Worm (Caenorhabditis elegans) whole organism, L1 larva: Measurements from ENCODE around the gene C16H3.3.

Experiments used
- C16A3.4 ChIP-seq: fragments of 150-350 bp; optimal IDR thresholded peaks from 2 replicates; lab custom pipeline; 2014; ENCODE audit warnings: missing biosample characterization, missing genetic modification characterization
- C34B4.2 ChIP-seq: sonication (generic microtip); optimal IDR thresholded peaks from 2 replicates; lab custom pipeline; 2017; ENCODE audit warnings: mild to moderate bottlenecking, missing genetic modification characterization, missing compliant biosample characterization
- aha-1 ChIP-seq: fragments of 150-350 bp; optimal IDR thresholded peaks from 2 replicates; lab custom pipeline; 2014; ENCODE audit warnings: missing biosample characterization, missing genetic modification characterization
- aly-2 ChIP-seq: fragments of 150-350 bp; optimal IDR thresholded peaks from 2 replicates; lab custom pipeline; 2014; ENCODE audit warnings: missing biosample characterization, missing genetic modification characterization
- blmp-1 ChIP-seq: fragments of 150-350 bp; optimal IDR thresholded peaks from 2 replicates; lab custom pipeline; 2014; ENCODE audit warnings: missing biosample characterization, missing genetic modification characterization
- ceh-63 ChIP-seq: fragments of 200-800 bp; sonication (Bioruptor generic); optimal IDR thresholded peaks from 2 replicates; lab custom pipeline; 2018; ENCODE audit warnings: mild to moderate bottlenecking, missing genetic modification characterization, missing compliant biosample characterization
- ceh-82 ChIP-seq, 3 experiments: fragments of 150-350 bp in 1 of 3; sonication (generic microtip) in 2 of 3; optimal IDR thresholded peaks; 2 replicates each; lab custom pipeline; 2014 to 2017; ENCODE audit warnings: missing biosample characterization in 3 of 3, missing genetic modification characterization in 3 of 3
- ceh-88 ChIP-seq: fragments of 200-800 bp; sonication (Bioruptor generic); IDR thresholded peaks from 2 replicates; pipeline ENCODE4 v1.3.6; 2022; ENCODE audit warnings: missing genetic modification characterization, missing compliant biosample characterization
- ceh-90 ChIP-seq: sonication (generic microtip); optimal IDR thresholded peaks from 2 replicates; lab custom pipeline; 2016; ENCODE audit warnings: missing genetic modification characterization, missing compliant biosample characterization
- dpl-1 ChIP-seq, 3 experiments: fragments of 150-350 bp in 2 of 3; sonication (generic microtip) in 1 of 3; optimal IDR thresholded peaks; 2 replicates each; lab custom pipeline; 2014 to 2017; ENCODE audit warnings: missing biosample characterization in 3 of 3, missing genetic modification characterization in 3 of 3, missing genetic modification reagents in 3 of 3
- dsc-1 ChIP-seq: sonication (generic microtip); optimal IDR thresholded peaks from 2 replicates; lab custom pipeline; 2016; ENCODE audit warnings: mild to moderate bottlenecking, missing genetic modification characterization, missing compliant biosample characterization
- efl-1 ChIP-seq, 4 experiments: fragments of 150-350 bp; optimal IDR thresholded peaks in 3 of 4; peaks in 1 of 4; 1 replicate in 1 of 4; 2 replicates in 3 of 4; lab custom pipeline; 2014; ENCODE audit warnings: missing biosample characterization in 2 of 4, missing genetic modification characterization in 2 of 4, missing genetic modification reagents in 2 of 4
- efl-3 ChIP-seq: fragments of 200-800 bp; sonication (Bioruptor generic); optimal IDR thresholded peaks from 2 replicates; lab custom pipeline; 2018; ENCODE audit warnings: mild to moderate bottlenecking, missing genetic modification characterization, missing compliant biosample characterization
- egl-27 ChIP-seq, 2 experiments: fragments of 150-350 bp in 1 of 2; sonication (generic microtip); optimal IDR thresholded peaks; 3 replicates each; lab custom pipeline; 2017 to 2018; ENCODE audit warnings: missing biosample characterization in 2 of 2, missing genetic modification characterization in 2 of 2, missing genetic modification reagents in 2 of 2
- elt-3 ChIP-seq, 6 experiments: fragments of 150-350 bp in 1 of 6; sonication (generic microtip); optimal IDR thresholded peaks; 2 replicates each; lab custom pipeline; 2017 to 2018; ENCODE audit warnings: missing biosample characterization in 6 of 6, missing genetic modification characterization in 6 of 6, inconsistent platforms in 1 of 6
- fkh-10 ChIP-seq: sonication (generic microtip); optimal IDR thresholded peaks from 2 replicates; lab custom pipeline; 2017; ENCODE audit warnings: missing biosample characterization, missing genetic modification reagents, missing genetic modification characterization
- grh-1 ChIP-seq: fragments of 200-800 bp; sonication (Bioruptor generic); IDR thresholded peaks from 2 replicates; pipeline ENCODE4 v1.3.6; 2022; ENCODE audit warnings: missing genetic modification reagents, missing genetic modification characterization, missing compliant biosample characterization
- irx-1 ChIP-seq: sonication (generic microtip); optimal IDR thresholded peaks from 2 replicates; lab custom pipeline; 2016; ENCODE audit warnings: missing genetic modification characterization, missing compliant biosample characterization
- lin-14 ChIP-seq: fragments of 200-800 bp; sonication (Bioruptor generic); optimal IDR thresholded peaks from 2 replicates; lab custom pipeline; 2018; ENCODE audit warnings: mild to moderate bottlenecking, missing genetic modification characterization, moderate library complexity, missing compliant biosample characterization
- lin-35 ChIP-seq, 2 experiments: fragments of 150-350 bp; optimal IDR thresholded peaks; 2 replicates each; lab custom pipeline; 2014; ENCODE audit warnings: missing biosample characterization in 2 of 2, missing genetic modification characterization in 2 of 2, missing genetic modification reagents in 2 of 2
- lsy-2 ChIP-seq, 2 experiments: fragments of 150-350 bp; optimal IDR thresholded peaks; 2 replicates each; lab custom pipeline; 2014; ENCODE audit warnings: missing biosample characterization in 2 of 2, missing genetic modification characterization in 2 of 2
- mdl-1 ChIP-seq, 2 experiments: fragments of 150-350 bp; optimal IDR thresholded peaks; 2 replicates each; lab custom pipeline; 2014 to 2017; ENCODE audit warnings: missing biosample characterization in 2 of 2, missing genetic modification characterization in 2 of 2, inconsistent platforms in 1 of 2
- mef-2 ChIP-seq: fragments of 150-350 bp; optimal IDR thresholded peaks from 2 replicates; lab custom pipeline; 2014; ENCODE audit warnings: missing biosample characterization, missing genetic modification characterization
- mep-1 ChIP-seq: fragments of 150-350 bp; optimal IDR thresholded peaks from 2 replicates; lab custom pipeline; 2014; ENCODE audit warnings: missing biosample characterization, missing genetic modification characterization
- nhr-11 ChIP-seq: fragments of 150-350 bp; optimal IDR thresholded peaks from 2 replicates; lab custom pipeline; 2014; ENCODE audit warnings: missing biosample characterization, missing genetic modification characterization
- nhr-12 ChIP-seq: sonication (generic microtip); optimal IDR thresholded peaks from 2 replicates; lab custom pipeline; 2017; ENCODE audit warnings: missing biosample characterization, missing genetic modification characterization
- nhr-19 ChIP-seq: fragments of 200-800 bp; sonication (Bioruptor generic); conservative IDR thresholded peaks from 2 replicates; pipeline ENCODE4 v1.3.6; 2022; ENCODE audit warnings: missing genetic modification characterization, missing compliant biosample characterization
- nhr-20 ChIP-seq: sonication (generic microtip); optimal IDR thresholded peaks from 2 replicates; lab custom pipeline; 2016; ENCODE audit warnings: mild to moderate bottlenecking, missing genetic modification characterization, missing compliant biosample characterization
- nhr-28 ChIP-seq: fragments of 150-350 bp; optimal IDR thresholded peaks from 2 replicates; lab custom pipeline; 2014; ENCODE audit warnings: missing biosample characterization, missing genetic modification characterization
- nhr-47 ChIP-seq: sonication (generic microtip); optimal IDR thresholded peaks from 2 replicates; lab custom pipeline; 2016; ENCODE audit warnings: mild to moderate bottlenecking, missing genetic modification characterization, moderate library complexity, missing compliant biosample characterization
- nhr-71 ChIP-seq: sonication (generic microtip); optimal IDR thresholded peaks from 2 replicates; lab custom pipeline; 2016; ENCODE audit warnings: mild to moderate bottlenecking, missing genetic modification characterization, moderate library complexity, missing compliant biosample characterization
- nhr-85 ChIP-seq: sonication (generic microtip); peaks from one replicate; lab custom pipeline; 2016; ENCODE audit warnings: missing genetic modification characterization, inconsistent platforms, missing compliant biosample characterization
- nhr-90 ChIP-seq: sonication (generic microtip); optimal IDR thresholded peaks from 2 replicates; lab custom pipeline; 2016; ENCODE audit warnings: mild to moderate bottlenecking, missing genetic modification characterization, missing compliant biosample characterization; ENCODE audit not compliant: poor library complexity
- pqm-1 ChIP-seq: sonication (generic microtip); optimal IDR thresholded peaks from 3 replicates; lab custom pipeline; 2017; ENCODE audit warnings: missing biosample characterization, missing genetic modification characterization
- rnt-1 ChIP-seq: sonication (generic microtip); optimal IDR thresholded peaks from 2 replicates; lab custom pipeline; 2016; ENCODE audit warnings: mild to moderate bottlenecking, missing genetic modification characterization, moderate library complexity, missing compliant biosample characterization
- snu-23 ChIP-seq: sonication (generic microtip); optimal IDR thresholded peaks from 2 replicates; lab custom pipeline; 2016; ENCODE audit warnings: missing genetic modification characterization, missing compliant biosample characterization
- tbx-2 ChIP-seq: sonication (generic microtip); optimal IDR thresholded peaks from 2 replicates; lab custom pipeline; 2016; ENCODE audit warnings: missing genetic modification characterization, missing compliant biosample characterization
- unc-130 ChIP-seq: fragments of 150-350 bp; optimal IDR thresholded peaks from 2 replicates; lab custom pipeline; 2017; ENCODE audit warnings: missing biosample characterization, missing genetic modification characterization, inconsistent platforms
- unc-98 ChIP-seq: fragments of 200-800 bp; sonication (Bioruptor generic); IDR thresholded peaks from 2 replicates; pipeline ENCODE4 v1.3.6; 2022; ENCODE audit warnings: missing genetic modification characterization, missing compliant biosample characterization
- vab-15 ChIP-seq: sonication (generic microtip); optimal IDR thresholded peaks from 2 replicates; lab custom pipeline; 2017; ENCODE audit warnings: missing genotype, mild to moderate bottlenecking, missing genetic modification characterization, missing compliant biosample characterization
- xbp-1 ChIP-seq: sonication (generic microtip); optimal IDR thresholded peaks from 2 replicates; lab custom pipeline; 2016; ENCODE audit warnings: missing genetic modification characterization, missing compliant biosample characterization
- ztf-4 ChIP-seq: fragments of 150-350 bp; optimal IDR thresholded peaks from 2 replicates; lab custom pipeline; 2014; ENCODE audit warnings: missing biosample characterization, missing genetic modification characterization

C16H3.3 gene

DNA sequence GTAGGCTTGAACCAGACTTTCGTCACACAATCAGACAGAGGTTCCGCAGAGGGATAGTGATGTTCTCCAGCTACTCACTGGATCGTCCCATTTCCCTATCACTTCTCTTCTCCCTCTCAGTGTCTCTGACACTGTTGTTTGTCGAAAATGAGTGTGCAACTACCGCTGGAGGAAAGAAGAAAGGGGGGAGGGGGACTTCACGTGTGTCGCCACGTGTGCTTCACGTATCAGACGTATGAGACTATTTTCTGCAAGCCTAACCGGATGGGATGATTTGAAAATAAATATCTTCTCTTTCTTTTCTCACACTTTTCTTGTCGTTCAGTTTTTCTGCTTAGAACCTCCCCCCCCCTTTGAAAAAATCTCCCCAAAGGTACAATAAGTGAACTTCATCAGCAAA lies 30.9 kb upstream of the C16H3.3 start, which contains the start of gene H18N23.2:
H18N23.2 (minus strand) TSS at position 82 of the 400 bp plus-strand sequence.
- TF ChIP-seq ztf-4 (tag; lab: Kevin White, UChicago) (peak; percentile 14), mef-2 (tag; lab: Kevin White, UChicago) (peak; percentile 48), aha-1 (tag; lab: Kevin White, UChicago) (no peak), nhr-28 (tag; lab: Kevin White, UChicago) (no peak), nhr-85 (tag; lab: Kevin White, UChicago) (peak; percentile 91), dpl-1 (GFP tag; optimal IDR thresholded peaks at IDR 0.05; lab: Kevin White, UChicago) (no peak), nhr-20 (tag; lab: Kevin White, UChicago) (peak; percentile 82), egl-27 (tag; optimal IDR thresholded peaks at IDR 0.05; lab: Kevin White, UChicago) (peak in 1 of 2 experiments; percentile 16), snu-23 (GFP tag; lab: Kevin White, UChicago) (peak; percentile 63), nhr-19 (GFP tag; lab: Robert Waterston, UW) (peak; percentile 81), blmp-1 (tag; lab: Kevin White, UChicago) (peak; percentile 82), unc-98 (GFP tag; lab: Robert Waterston, UW) (no peak), nhr-90 (peak; percentile 71), C34B4.2 (tag; lab: Kevin White, UChicago) (no peak), lsy-2 (tag; optimal IDR thresholded peaks at IDR 0.05; lab: Kevin White, UChicago) (peak; percentile 16 to 39), rnt-1 (tag; lab: Kevin White, UChicago) (peak; percentile 51), efl-1 (optimal IDR thresholded peaks at IDR 0.05; lab: Kevin White, UChicago) (peak in 1 of 2 experiments; percentile 2), efl-1 (GFP tag; optimal IDR thresholded peaks at IDR 0.05 in 1 of 2; lab: Kevin White, UChicago) (peak in 1 of 2 experiments; percentile 38), ceh-63 (GFP tag; lab: Kevin White, UChicago) (no peak), C16A3.4 (tag; lab: Kevin White, UChicago) (peak; percentile 47), mdl-1 (tag; optimal IDR thresholded peaks at IDR 0.05; lab: Kevin White, UChicago) (peak in 1 of 2 experiments; percentile 93), nhr-71 (peak; percentile 85), elt-3 (tag; optimal IDR thresholded peaks at IDR 0.05; lab: Kevin White, UChicago) (peak; percentile 13 to 90 (median 55)), ceh-88 (GFP tag; lab: Robert Waterston, UW) (no peak), xbp-1 (tag; lab: Kevin White, UChicago) (peak; percentile 9), tbx-2 (tag; lab: Kevin White, UChicago) (peak; percentile 52), grh-1 (GFP tag; lab: Robert Waterston, UW) (0 out of 2 replicates have a peak, but pooled peaks have one; percentile 38), pqm-1 (tag; lab: Kevin White, UChicago) (no peak), nhr-12 (tag; lab: Kevin White, UChicago) (no peak), lin-35 (GFP tag; optimal IDR thresholded peaks at IDR 0.05; lab: Kevin White, UChicago) (peak; percentile 4 to 55), lin-14 (GFP tag; lab: Kevin White, UChicago) (peak; percentile 92), irx-1 (tag; lab: Kevin White, UChicago) (peak; percentile 8), ceh-90 (no peak), nhr-47 (peak; percentile 53), nhr-11 (peak; percentile 21), ceh-82 (tag; optimal IDR thresholded peaks at IDR 0.05; lab: Kevin White, UChicago) (no peak), vab-15 (tag; lab: Kevin White, UChicago) (peak; percentile 9), unc-130 (tag; lab: Kevin White, UChicago) (peak; percentile 92), mep-1 (peak; percentile 11)

DNA sequence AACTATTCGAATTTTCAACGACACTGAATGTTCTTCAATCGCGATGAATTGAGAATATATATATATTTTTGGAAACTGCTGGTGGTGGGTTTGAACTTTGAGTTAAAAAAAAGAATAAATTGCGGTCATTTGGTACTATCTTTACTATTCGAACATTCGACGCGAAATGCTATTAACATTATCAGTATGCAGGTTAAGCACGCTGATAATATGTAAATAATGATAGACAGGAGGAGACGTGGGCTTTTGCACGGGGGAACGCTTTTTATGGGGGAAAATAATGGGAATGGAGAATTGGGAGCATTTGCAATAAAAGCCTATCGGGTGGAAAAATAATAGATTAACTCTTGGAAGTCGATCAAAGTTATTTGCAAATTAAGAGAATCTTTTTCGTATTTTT lies 29.1 kb upstream of the C16H3.3 start:
- TF ChIP-seq unc-98 (GFP tag; lab: Robert Waterston, UW) (no peak), tbx-2 (tag; lab: Kevin White, UChicago) (no peak), fkh-10 (GFP tag; lab: Kevin White, UChicago) (no peak), xbp-1 (tag; lab: Kevin White, UChicago) (no peak), dsc-1 (tag; lab: Kevin White, UChicago) (no peak), aly-2 (tag; lab: Kevin White, UChicago) (no peak), efl-3 (GFP tag; lab: Kevin White, UChicago) (no peak)
